Fruit fly (Drosophila melanogaster) Kc167 (cell line): ENCODE results near the gene CG10126.

Source experiments
- Myc ChIP-seq: fragments of >200 bp; optimal IDR thresholded peaks from 2 replicates; lab custom pipeline; 2017; ENCODE audit warnings: missing external identifiers
- Sin3A ChIP-seq: fragments of >200 bp; optimal IDR thresholded peaks from 2 replicates; lab custom pipeline; 2018; ENCODE audit warnings: missing external identifiers
- insv ChIP-seq: fragments of >200 bp; optimal IDR thresholded peaks from 3 replicates; lab custom pipeline; 2018; ENCODE audit warnings: missing external identifiers
- ttk ChIP-seq: sonication (Bioruptor generic); optimal IDR thresholded peaks from 2 replicates; lab custom pipeline; 2017; ENCODE audit warnings: missing external identifiers

DNA sequence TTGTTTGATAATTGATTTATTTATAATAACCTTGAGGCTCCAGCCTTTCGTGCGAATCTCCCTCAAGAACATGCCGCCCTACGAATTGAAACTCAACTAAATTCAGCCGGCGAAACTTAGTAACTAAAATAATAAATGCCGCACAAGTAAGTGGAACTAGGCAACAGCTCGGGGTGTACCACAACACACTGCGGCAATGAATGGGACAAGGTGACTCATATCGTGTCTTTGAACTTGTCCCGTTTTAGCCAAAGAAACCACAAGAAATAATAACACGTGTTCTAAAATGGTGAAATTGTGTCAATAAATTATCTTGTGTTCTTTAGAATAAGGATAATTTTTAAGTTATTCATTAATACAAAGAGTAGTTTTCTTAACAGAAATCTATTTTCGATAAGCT is at the start of gene CG10126:
- TF ChIP-seq insv (lab: Kevin White, UChicago): no peak
- no peak for TF ChIP-seq Sin3A (lab: Kevin White, UChicago)
- TF ChIP-seq ttk (lab: Kevin White, UChicago): no peak
- no peak for TF ChIP-seq Myc
